Worm (Caenorhabditis elegans): Measurements from ENCODE around the gene ZC395.11.
A peak's percentile ranks its signal among the peaks of the same experiment; 100 is the strongest.

Gene ZC395.11

ce11 chrIII:5305725-5306124 is 19.6 kb upstream of the ZC395.11 start (continued):
- TF ChIP-seq unc-3 (GFP tag; conservative IDR thresholded peaks at IDR 0.05): peak; percentile 71
- TF ChIP-seq unc-3 (tag; optimal IDR thresholded peaks at IDR 0.05): peak; percentile 37
- no peak for TF ChIP-seq pax-1 (tag; optimal IDR thresholded peaks at IDR 0.05)
- peak; percentile 59 for TF ChIP-seq C38D4.7 (GFP tag; optimal IDR thresholded peaks at IDR 0.05)
- TF ChIP-seq ceh-30 (tag; optimal IDR thresholded peaks at IDR 0.05): no peak
- peak; percentile 76 for TF ChIP-seq K02D7.2 (tag; optimal IDR thresholded peaks at IDR 0.05)
- no peak for TF ChIP-seq unc-55 (GFP tag; optimal IDR thresholded peaks at IDR 0.05)
- TF ChIP-seq nfya-1 (tag; optimal IDR thresholded peaks at IDR 0.05): no peak
- TF ChIP-seq sox-2 (GFP tag; IDR thresholded peaks at IDR 0.05): no peak
- TF ChIP-seq pha-2 (tag; optimal IDR thresholded peaks at IDR 0.05): peak; percentile 14
- TF ChIP-seq mec-3 (tag; optimal IDR thresholded peaks at IDR 0.05; ENCODE audit: borderline replicate concordance): no peak
- peak; percentile 61 for TF ChIP-seq ttx-3 (tag; optimal IDR thresholded peaks at IDR 0.05)
- peak; percentile 56 for TF ChIP-seq T23F11.4 (GFP tag; optimal IDR thresholded peaks at IDR 0.05)
- peak; percentile 35 for TF ChIP-seq F13H6.1 (tag; optimal IDR thresholded peaks at IDR 0.05)
- TF ChIP-seq eyg-1 (tag; optimal IDR thresholded peaks at IDR 0.05): no peak
- peak; percentile 69 for TF ChIP-seq fax-1 (tag; optimal IDR thresholded peaks at IDR 0.05)
- peak; percentile 66 for TF ChIP-seq gmeb-2 (tag; optimal IDR thresholded peaks at IDR 0.05)
- no peak for TF ChIP-seq zip-5 (tag; optimal IDR thresholded peaks at IDR 0.05)
- peak; percentile 40 for TF ChIP-seq unc-86 (tag; optimal IDR thresholded peaks at IDR 0.05)
- TF ChIP-seq sox-4 (tag; optimal IDR thresholded peaks at IDR 0.05): peak; percentile 79
- peak; percentile 20 for TF ChIP-seq hlh-15 (tag; optimal IDR thresholded peaks at IDR 0.05)
- peak; percentile 59 for TF ChIP-seq nhr-232 (tag; optimal IDR thresholded peaks at IDR 0.05)
- TF ChIP-seq C08G9.2 (tag; optimal IDR thresholded peaks at IDR 0.05): peak; percentile 59
- peak; percentile 67 for TF ChIP-seq ceh-18 (tag; optimal IDR thresholded peaks at IDR 0.05)
- no peak for TF ChIP-seq fkh-10 (GFP tag; optimal IDR thresholded peaks at IDR 0.05)
- TF ChIP-seq ceh-2 (tag; optimal IDR thresholded peaks at IDR 0.05): peak; percentile 46
- TF ChIP-seq dmd-4 (tag; optimal IDR thresholded peaks at IDR 0.05; ENCODE audit: borderline replicate concordance): no peak
- no peak for TF ChIP-seq hlh-8 (tag; optimal IDR thresholded peaks at IDR 0.05)
- peak; percentile 90 for TF ChIP-seq ceh-14 (tag; optimal IDR thresholded peaks at IDR 0.05)
- TF ChIP-seq ztf-16 (tag; optimal IDR thresholded peaks at IDR 0.05): peak; percentile 72
- no peak for TF ChIP-seq pha-4 (tag; optimal IDR thresholded peaks at IDR 0.05)
- TF ChIP-seq lim-6 (tag; optimal IDR thresholded peaks at IDR 0.05): no peak
- TF ChIP-seq ceh-45 (GFP tag; IDR thresholded peaks at IDR 0.05): peak; percentile 85
- TF ChIP-seq K09A11.1 (tag; optimal IDR thresholded peaks at IDR 0.05; ENCODE audit: insufficient read depth): no peak

ce11 chrIII:5304044-5304443 is 17.9 kb upstream of the ZC395.11 start:
- TF ChIP-seq T23F11.4 (GFP tag; optimal IDR thresholded peaks at IDR 0.05) (no peak), pax-1 (tag; optimal IDR thresholded peaks at IDR 0.05) (no peak), pat-9 (tag; optimal IDR thresholded peaks at IDR 0.05) (no peak), pros-1 (tag; optimal IDR thresholded peaks at IDR 0.05) (no peak), ceh-48 (tag; optimal IDR thresholded peaks at IDR 0.05) (no peak), ets-4 (tag; optimal IDR thresholded peaks at IDR 0.05) (no peak), ceh-9 (tag; optimal IDR thresholded peaks at IDR 0.05) (no peak)

ce11 chrIII:5301786-5302268 is 15.7 kb upstream of the ZC395.11 start, which contains the start of the genes T15B12.2 and F52C9.5:
TSS of gene T15B12.2 (minus strand) at chrIII:5301886.
TSS of gene F52C9.5 (plus strand) at chrIII:5302218.
- TF ChIP-seq madf-2 (tag; optimal IDR thresholded peaks at IDR 0.05): no peak
- no peak for TF ChIP-seq elt-2 (tag; optimal IDR thresholded peaks at IDR 0.05)
- no peak for TF ChIP-seq rnt-1 (tag; optimal IDR thresholded peaks at IDR 0.05)
- no peak for TF ChIP-seq ceh-24 (tag; optimal IDR thresholded peaks at IDR 0.05)
- TF ChIP-seq K09A11.1 (tag; optimal IDR thresholded peaks at IDR 0.05; ENCODE audit: insufficient read depth): no peak
- TF ChIP-seq ceh-22 (tag; optimal IDR thresholded peaks at IDR 0.05): no peak
- no peak for TF ChIP-seq F13H6.1 (tag; optimal IDR thresholded peaks at IDR 0.05)
- no peak for TF ChIP-seq unc-42 (tag; optimal IDR thresholded peaks at IDR 0.05)
- no peak for TF ChIP-seq ahr-1 (tag; optimal IDR thresholded peaks at IDR 0.05)
- no peak for TF ChIP-seq hlh-13 (GFP tag; optimal IDR thresholded peaks at IDR 0.05)
- no peak for TF ChIP-seq C08G9.2 (tag; optimal IDR thresholded peaks at IDR 0.05)

Data from whole organism, late embryonic.